Fruit fly (Drosophila melanogaster) whole organism, pupa: ENCODE measurements around the gene CG5510.

Experiments used
- CG10348 ChIP-seq: fragments of 200-800 bp; sonication (Bioruptor generic); IDR thresholded peaks from 2 replicates; pipeline ENCODE4 v1.3.6; 2022; ENCODE audit warnings: missing biosample characterization, missing genetic modification characterization
- CG12605 ChIP-seq: fragments of 200-800 bp; sonication (Bioruptor generic); IDR thresholded peaks from 2 replicates; pipeline ENCODE4 v1.3.6; 2022; ENCODE audit warnings: missing biosample characterization, missing genetic modification characterization
- CG13204 ChIP-seq: fragments of 200-800 bp; sonication (Bioruptor generic); optimal IDR thresholded peaks from 2 replicates; lab custom pipeline; 2018; ENCODE audit warnings: missing biosample characterization, mild to moderate bottlenecking, missing genetic modification characterization, moderate library complexity
- CG14655 ChIP-seq: fragments of 200-800 bp; sonication (Bioruptor generic); optimal IDR thresholded peaks from 3 replicates; lab custom pipeline; 2017; ENCODE audit warnings: mild to moderate bottlenecking, missing biosample characterization, missing genetic modification reagents, missing genetic modification characterization
- CG15710 ChIP-seq: fragments of 200-800 bp; sonication (Bioruptor generic); optimal IDR thresholded peaks from 2 replicates; lab custom pipeline; 2018; ENCODE audit warnings: missing biosample characterization, mild to moderate bottlenecking, missing genetic modification characterization, moderate library complexity
- CG17806 ChIP-seq: fragments of 200-800 bp; sonication (Bioruptor generic); optimal IDR thresholded peaks from 2 replicates; lab custom pipeline; 2018; ENCODE audit warnings: missing biosample characterization, mild to moderate bottlenecking, missing genetic modification characterization, moderate library complexity
- CG32121 ChIP-seq: fragments of 200-800 bp; sonication (Bioruptor generic); IDR thresholded peaks from 2 replicates; pipeline ENCODE4 v1.3.6; 2022; ENCODE audit warnings: missing biosample characterization, missing genetic modification characterization
- CG34367 ChIP-seq: fragments of 200-800 bp; sonication (Bioruptor generic); optimal IDR thresholded peaks from 2 replicates; lab custom pipeline; 2018; ENCODE audit warnings: missing biosample characterization, mild to moderate bottlenecking, missing genetic modification characterization
- CG4496 ChIP-seq: fragments of 200-800 bp; sonication (Bioruptor generic); IDR thresholded peaks from 3 replicates; pipeline ENCODE4 v1.3.6; 2022; ENCODE audit warnings: missing biosample characterization, missing genetic modification characterization
- CG8159 ChIP-seq: fragments of 200-800 bp; sonication (Bioruptor generic); optimal IDR thresholded peaks from 3 replicates; lab custom pipeline; 2018; ENCODE audit warnings: missing biosample characterization, mild to moderate bottlenecking, missing genetic modification characterization, moderate library complexity
- CG8301 ChIP-seq: fragments of 200-800 bp; sonication (Bioruptor generic); optimal IDR thresholded peaks from 2 replicates; lab custom pipeline; 2018; ENCODE audit warnings: missing biosample characterization, mild to moderate bottlenecking, missing genetic modification characterization
- CG9948 ChIP-seq: fragments of 200-800 bp; sonication (Bioruptor generic); optimal IDR thresholded peaks from 2 replicates; lab custom pipeline; 2018; ENCODE audit warnings: missing biosample characterization, mild to moderate bottlenecking, missing genetic modification characterization, moderate library complexity
- D1 ChIP-seq: fragments of 200-800 bp; sonication (Bioruptor generic); optimal IDR thresholded peaks from 2 replicates; lab custom pipeline; 2018; ENCODE audit warnings: missing biosample characterization, mild to moderate bottlenecking, missing genetic modification characterization, moderate library complexity
- EcR ChIP-seq: fragments of 200-800 bp; sonication (Bioruptor generic); optimal IDR thresholded peaks from 3 replicates; lab custom pipeline; 2019; ENCODE audit warnings: missing biosample characterization, missing genetic modification characterization, mild to moderate bottlenecking, moderate library complexity, missing genetic modification reagents
- Ets98B ChIP-seq: fragments of 200-800 bp; sonication (Bioruptor generic); IDR thresholded peaks from 2 replicates; pipeline ENCODE4 v1.3.6; 2022; ENCODE audit warnings: missing biosample characterization, missing genetic modification characterization
- Pif1A ChIP-seq: fragments of 200-800 bp; sonication (Bioruptor generic); optimal IDR thresholded peaks from 3 replicates; lab custom pipeline; 2016; ENCODE audit warnings: missing biosample characterization, missing genetic modification characterization
- Pif1B ChIP-seq: fragments of 200-800 bp; sonication (Bioruptor generic); optimal IDR thresholded peaks from 3 replicates; lab custom pipeline; 2016; ENCODE audit warnings: missing biosample characterization, missing genetic modification characterization
- Snoo ChIP-seq: fragments of 200-800 bp; sonication (Bioruptor generic); optimal IDR thresholded peaks from 3 replicates; lab custom pipeline; 2017; ENCODE audit warnings: missing biosample characterization, mild to moderate bottlenecking, missing genetic modification characterization, inconsistent platforms
- fd96Ca ChIP-seq: fragments of 200-800 bp; sonication (Bioruptor generic); IDR thresholded peaks from 3 replicates; pipeline ENCODE4 v1.3.6; 2022; ENCODE audit warnings: missing biosample characterization, missing genetic modification characterization
- gl ChIP-seq: fragments of 200-800 bp; sonication (Bioruptor generic); optimal IDR thresholded peaks from 2 replicates; lab custom pipeline; 2018; ENCODE audit warnings: missing biosample characterization, mild to moderate bottlenecking, missing genetic modification characterization
- rn ChIP-seq: fragments of 200-800 bp; sonication (Bioruptor generic); IDR thresholded peaks from 2 replicates; pipeline ENCODE4 v1.3.6; 2022; ENCODE audit warnings: missing biosample characterization, missing genetic modification characterization

Gene CG5510

dm6 chr3R:24193373-24193879 lies 24.1 kb upstream of the CG5510 start, which contains the start of the genes SMC6 and CG6204:
Gene SMC6, minus strand, starts transcription at chr3R:24193423.
Gene CG6204, plus strand, starts transcription at chr3R:24193832.
- TF ChIP-seq CG32121 (GFP tag; lab: Robert Waterston, UW) (peak; percentile 94), EcR (GFP tag; lab: Kevin White, UChicago) (no peak), CG13204 (GFP tag; lab: Kevin White, UChicago) (no peak), CG8301 (tag; lab: Kevin White, UChicago) (peak; percentile 95), CG34367 (tag; lab: Kevin White, UChicago) (peak; percentile 94), gl (peak; percentile 90), rn (GFP tag; lab: Robert Waterston, UW) (peak; percentile 83), CG10348 (GFP tag; lab: Robert Waterston, UW) (peak; percentile 90), CG12605 (peak; percentile 90), Pif1B (peak; percentile 88), Ets98B (GFP tag; lab: Robert Waterston, UW) (peak; percentile 93), fd96Ca (peak; percentile 54; the same call in 2 of the 3 replicates), CG14655 (GFP tag; lab: Kevin White, UChicago) (no peak), CG17806 (peak; percentile 96), Snoo (peak; percentile 94), CG9948 (tag; lab: Kevin White, UChicago) (peak; percentile 97), D1 (tag; lab: Kevin White, UChicago) (no peak), CG4496 (GFP tag; lab: Robert Waterston, UW) (peak; percentile 97), CG8159 (tag; lab: Kevin White, UChicago) (peak; percentile 97), CG15710 (tag; lab: Kevin White, UChicago) (peak; percentile 96), Pif1A (GFP tag; lab: Kevin White, UChicago) (no peak)

- TF ChIP-seq CG17806 (peak; percentile 18), CG34367 (tag; lab: Kevin White, UChicago) (peak; percentile 26), Pif1B (peak; percentile 33), gl (no peak), CG15710 (tag; lab: Kevin White, UChicago) (peak; percentile 57), Ets98B (GFP tag; lab: Robert Waterston, UW) (peak; percentile 81), Snoo (no peak), fd96Ca (peak; percentile 91), CG4496 (GFP tag; lab: Robert Waterston, UW) (peak; percentile 61; the same call in 2 of the 3 replicates), CG32121 (GFP tag; lab: Robert Waterston, UW) (peak; percentile 77), CG8301 (tag; lab: Kevin White, UChicago) (peak; percentile 38), CG10348 (GFP tag; lab: Robert Waterston, UW) (no peak), CG8159 (tag; lab: Kevin White, UChicago) (no peak), Pif1A (GFP tag; lab: Kevin White, UChicago) (no peak), rn (GFP tag; lab: Robert Waterston, UW) (no peak)
These were observed 19.3 kb upstream of the CG5510 start, which contains the start of gene CG5515 for dm6 chr3R:24188619-24189018. Gene CG5515, minus strand, starts transcription at chr3R:24188896.

- TF ChIP-seq CG32121 (GFP tag; lab: Robert Waterston, UW): no peak
- no peak for TF ChIP-seq CG17806
- TF ChIP-seq Ets98B (GFP tag; lab: Robert Waterston, UW): no peak
- TF ChIP-seq EcR (GFP tag; lab: Kevin White, UChicago): no peak
These were observed 16.8 kb upstream of the CG5510 start, which contains the start of gene mora for dm6 chr3R:24186188-24186587. Gene mora, plus strand, starts transcription at chr3R:24186359.

- TF ChIP-seq D1 (tag; lab: Kevin White, UChicago): no peak
- no peak for TF ChIP-seq EcR (GFP tag; lab: Kevin White, UChicago)
- no peak for TF ChIP-seq rn (GFP tag; lab: Robert Waterston, UW)
- TF ChIP-seq CG4496 (GFP tag; lab: Robert Waterston, UW): peak; percentile 11; the same call in 1 of the 3 replicates
These were observed 3.0 kb upstream of the CG5510 start, which contains the start of gene CG13606 for dm6 chr3R:24172379-24172778. Gene CG13606, plus strand, starts transcription at chr3R:24172628.

DNA sequence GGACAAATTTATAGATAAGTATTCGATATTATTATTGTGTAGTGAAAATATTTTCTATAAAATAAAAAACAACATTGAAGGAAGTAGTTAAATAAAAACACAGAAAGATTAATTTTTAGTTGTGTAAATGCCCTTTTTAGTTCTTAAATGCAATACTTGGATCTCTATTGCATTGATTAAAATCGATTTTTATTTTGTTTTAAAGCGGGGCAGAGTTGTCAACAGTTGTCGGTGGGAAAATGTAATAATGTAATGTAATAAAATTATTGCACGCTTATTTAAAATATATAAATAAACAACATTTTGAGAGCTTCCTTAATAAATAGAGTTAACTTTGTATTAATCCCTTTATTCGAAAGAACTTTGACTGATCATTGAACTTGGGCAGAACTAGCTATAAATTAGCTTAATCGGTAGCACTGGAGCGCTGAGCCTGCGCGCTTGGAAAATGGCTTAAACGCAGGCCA lies 5.8 kb downstream of the CG5510 start, which contains the start of gene Apc2:
Gene Apc2, plus strand, starts transcription at position 411 of the 467 bp plus-strand sequence.
- TF ChIP-seq CG8301 (tag; lab: Kevin White, UChicago): peak; percentile 46
- TF ChIP-seq gl: no peak
- peak; percentile 66 for TF ChIP-seq CG32121 (GFP tag; lab: Robert Waterston, UW)
- peak; percentile 18 for TF ChIP-seq CG34367 (tag; lab: Kevin White, UChicago)
- TF ChIP-seq CG13204 (GFP tag; lab: Kevin White, UChicago): no peak
- TF ChIP-seq D1 (tag; lab: Kevin White, UChicago): no peak
- TF ChIP-seq rn (GFP tag; lab: Robert Waterston, UW): no peak
- TF ChIP-seq CG17806: peak; percentile 22
- peak; percentile 51; the same call in 1 of the 2 replicates for TF ChIP-seq CG12605
- peak; percentile 63; the same call in 1 of the 3 replicates for TF ChIP-seq CG4496 (GFP tag; lab: Robert Waterston, UW)
- peak; percentile 60 for TF ChIP-seq CG8159 (tag; lab: Kevin White, UChicago)
- peak; percentile 3 for TF ChIP-seq EcR (GFP tag; lab: Kevin White, UChicago)
- TF ChIP-seq Pif1B: no peak
- peak; percentile 49 for TF ChIP-seq CG15710 (tag; lab: Kevin White, UChicago)
- TF ChIP-seq Snoo: peak; percentile 48
- TF ChIP-seq Ets98B (GFP tag; lab: Robert Waterston, UW): peak; percentile 56
- peak; percentile 10 for TF ChIP-seq CG9948 (tag; lab: Kevin White, UChicago)
